Fruit fly (Drosophila melanogaster) Kc167 (cell line): ENCODE measurements around the gene CG10969.

Experiments used
- Myc ChIP-seq: fragments of >200 bp; optimal IDR thresholded peaks from 2 replicates; lab custom pipeline; 2017; ENCODE audit warnings: missing external identifiers
- Sin3A ChIP-seq: fragments of >200 bp; optimal IDR thresholded peaks from 2 replicates; lab custom pipeline; 2018; ENCODE audit warnings: missing external identifiers
- h ChIP-seq: fragments of >200 bp; optimal IDR thresholded peaks from 3 replicates; lab custom pipeline; 2018; ENCODE audit warnings: missing external identifiers
- insv ChIP-seq: fragments of >200 bp; optimal IDR thresholded peaks from 3 replicates; lab custom pipeline; 2018; ENCODE audit warnings: missing external identifiers
- psq ChIP-seq: fragments of >200 bp; optimal IDR thresholded peaks from 2 replicates; lab custom pipeline; 2017; ENCODE audit warnings: missing external identifiers
- ttk ChIP-seq: sonication (Bioruptor generic); optimal IDR thresholded peaks from 2 replicates; lab custom pipeline; 2017; ENCODE audit warnings: missing external identifiers

The CG10969 gene

dm6 chr3L:12735707-12736106 is 45.2 kb downstream of the CG10969 start:
- no peak for TF ChIP-seq Myc (lab: Kevin White, UChicago)
- no peak for TF ChIP-seq insv
- no peak for TF ChIP-seq h

- TF ChIP-seq insv (no peak), Sin3A (lab: Kevin White, UChicago) (no peak), Myc (lab: Kevin White, UChicago) (no peak), psq (no peak), h (no peak), ttk (lab: Kevin White, UChicago) (no peak)
Measured at dm6 chr3L:12734550-12735012, 46.3 kb downstream of the CG10969 start, which contains the start of the genes SmD1 and Ptp69D. Gene SmD1 (minus strand): TSS chr3L:12734611. Gene Ptp69D (plus strand): TSS chr3L:12734945.

- TF ChIP-seq Myc (lab: Kevin White, UChicago) (no peak), psq (no peak), insv (no peak), Sin3A (lab: Kevin White, UChicago) (no peak), h (no peak), ttk (lab: Kevin White, UChicago) (no peak)
Measured at dm6 chr3L:12732742-12733141, 48.2 kb downstream of the CG10969 start.

- TF ChIP-seq Myc (lab: Kevin White, UChicago) (no peak), insv (no peak), h (no peak), Sin3A (lab: Kevin White, UChicago) (no peak), ttk (lab: Kevin White, UChicago) (no peak), psq (no peak)
Measured at dm6 chr3L:12729601-12730000, 51.3 kb downstream of the CG10969 start.
